Fruit fly (Drosophila melanogaster): ENCODE data around the gene CG6144.

- TF ChIP-seq CG34406 (GFP tag; optimal IDR thresholded peaks at IDR 0.05): no peak
- TF ChIP-seq ss (GFP tag; optimal IDR thresholded peaks at IDR 0.05): peak; percentile 21 to 39
- no peak for TF ChIP-seq Sox102F (GFP tag; optimal IDR thresholded peaks at IDR 0.05)
- no peak for TF ChIP-seq achi (GFP tag; optimal IDR thresholded peaks at IDR 0.05)
- no peak for TF ChIP-seq CG11294 (GFP tag; IDR thresholded peaks at IDR 0.05)
- no peak for TF ChIP-seq CG11762 (GFP tag; optimal IDR thresholded peaks at IDR 0.05; ENCODE audit: insufficient read depth)
- no peak for TF ChIP-seq fd59A (GFP tag; optimal IDR thresholded peaks at IDR 0.05)
- TF ChIP-seq CG6808 (GFP tag; optimal IDR thresholded peaks at IDR 0.05): peak; percentile 2
These were observed 16.4 kb downstream of the CG6144 start for dm6 chr2L:10504895-10505294.
